Fruit fly (Drosophila melanogaster): Measurements from ENCODE around the gene Ssadh.

Gene Ssadh

DNA sequence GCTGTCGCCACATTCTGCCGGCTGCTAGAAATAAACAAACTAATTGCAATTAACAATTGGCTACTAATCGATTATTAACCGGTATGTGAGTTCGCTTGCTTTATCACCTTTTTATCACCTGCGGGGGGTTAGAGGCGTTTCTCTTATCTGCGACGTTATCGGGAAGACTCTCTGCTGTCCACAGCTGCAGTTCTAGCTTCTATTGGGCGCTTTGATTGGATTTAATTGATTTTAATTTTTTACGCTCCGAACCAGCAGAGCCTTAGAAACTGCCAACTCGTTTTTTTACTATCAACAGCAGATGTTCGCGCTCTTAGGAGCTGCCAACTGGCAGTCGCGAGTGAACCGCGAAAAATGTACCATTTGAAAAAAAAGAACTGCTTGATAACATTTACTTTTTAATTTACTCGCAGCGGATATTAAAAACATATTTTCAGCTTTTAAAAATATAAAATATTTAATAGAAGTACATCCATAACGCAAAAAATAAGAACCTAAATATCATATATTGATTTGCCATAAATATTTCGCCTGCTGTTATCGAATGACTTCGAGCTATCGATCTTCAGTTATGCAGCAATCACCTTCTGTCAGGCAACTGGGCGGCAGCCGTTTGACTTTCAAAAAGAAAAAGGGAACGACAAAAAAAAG lies at the start of gene Ssadh:
Ssadh (minus strand) TSS at position 300 of the 651 bp plus-strand sequence.
- TF ChIP-seq fd96Ca (GFP tag; IDR thresholded peaks at IDR 0.05) (no peak), CG13204 (GFP tag; optimal IDR thresholded peaks at IDR 0.05) (no peak), CG4496 (GFP tag; IDR thresholded peaks at IDR 0.05) (0 out of 3 replicates have a peak, but pooled peaks have one; percentile 15)

DNA sequence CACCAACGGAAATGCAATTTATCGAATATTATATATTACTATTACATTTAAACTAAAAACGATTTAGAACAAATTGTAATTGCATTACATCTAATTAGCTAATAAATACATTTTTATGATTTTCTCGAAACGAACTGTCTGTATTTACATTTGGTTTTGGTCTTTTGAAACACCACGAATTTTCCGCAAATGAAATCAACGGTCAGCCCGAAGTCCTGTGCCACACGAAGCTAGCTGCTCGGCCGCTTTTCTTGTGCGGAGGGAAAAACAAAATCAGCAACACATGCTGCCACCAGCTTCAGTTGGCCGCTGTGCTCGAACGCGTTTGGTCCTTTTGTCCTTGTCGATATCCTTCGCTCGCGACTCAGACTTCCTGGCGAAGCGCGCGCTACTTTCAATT lies 38.8 kb upstream of the Ssadh start, which contains the start of gene Lgr3:
Lgr3 (plus strand) TSS at position 301 of the 400 bp plus-strand sequence.
- TF ChIP-seq Ets98B (GFP tag; IDR thresholded peaks at IDR 0.05) = no peak
- no peak for TF ChIP-seq CG8301 (tag; optimal IDR thresholded peaks at IDR 0.05)
- no peak for TF ChIP-seq CG17806 (tag; optimal IDR thresholded peaks at IDR 0.05)
- TF ChIP-seq CG8159 (tag; optimal IDR thresholded peaks at IDR 0.05) = no peak
- TF ChIP-seq CG32121 (GFP tag; IDR thresholded peaks at IDR 0.05) = no peak
- no peak for TF ChIP-seq CG34367 (tag; optimal IDR thresholded peaks at IDR 0.05)
- TF ChIP-seq CG14655 (GFP tag; optimal IDR thresholded peaks at IDR 0.05) = no peak
- TF ChIP-seq gl (tag; optimal IDR thresholded peaks at IDR 0.05) = no peak
- TF ChIP-seq CG13204 (GFP tag; optimal IDR thresholded peaks at IDR 0.05) = no peak
- no peak for TF ChIP-seq Pif1B (GFP tag; optimal IDR thresholded peaks at IDR 0.05)
- no peak for TF ChIP-seq CG15710 (tag; optimal IDR thresholded peaks at IDR 0.05)
- no peak for TF ChIP-seq D1 (tag; optimal IDR thresholded peaks at IDR 0.05)
- TF ChIP-seq fd96Ca (GFP tag; IDR thresholded peaks at IDR 0.05) = no peak
- no peak for TF ChIP-seq rn (GFP tag; IDR thresholded peaks at IDR 0.05)
- TF ChIP-seq EcR (GFP tag; optimal IDR thresholded peaks at IDR 0.05) = no peak

dm6 chr3R:25662358-25662757 lies 35.6 kb upstream of the Ssadh start:
- TF ChIP-seq Snoo (tag; optimal IDR thresholded peaks at IDR 0.05) (no peak), CG14655 (GFP tag; optimal IDR thresholded peaks at IDR 0.05) (no peak), CG4496 (GFP tag; IDR thresholded peaks at IDR 0.05) (no peak), Pif1B (GFP tag; optimal IDR thresholded peaks at IDR 0.05) (no peak), CG15710 (tag; optimal IDR thresholded peaks at IDR 0.05) (no peak), CG9948 (tag; optimal IDR thresholded peaks at IDR 0.05) (no peak)

dm6 chr3R:25661531-25662193 lies 34.9 kb upstream of the Ssadh start, which contains the start of gene RASSF8:
Gene RASSF8, plus strand, starts transcription at chr3R:25661795.
- TF ChIP-seq CG14655 (GFP tag; optimal IDR thresholded peaks at IDR 0.05) (no peak), Ets98B (GFP tag; IDR thresholded peaks at IDR 0.05) (no peak), CG34367 (tag; optimal IDR thresholded peaks at IDR 0.05) (no peak), gl (tag; optimal IDR thresholded peaks at IDR 0.05) (no peak), D1 (tag; optimal IDR thresholded peaks at IDR 0.05) (no peak), CG12605 (GFP tag; IDR thresholded peaks at IDR 0.05) (no peak; the same call in 1 of the 2 replicates), CG9948 (tag; optimal IDR thresholded peaks at IDR 0.05) (no peak), CG13204 (GFP tag; optimal IDR thresholded peaks at IDR 0.05) (no peak), CG4496 (GFP tag; IDR thresholded peaks at IDR 0.05) (no peak), fd96Ca (GFP tag; IDR thresholded peaks at IDR 0.05) (peak; percentile 17; the same call in 1 of the 3 replicates), CG32121 (GFP tag; IDR thresholded peaks at IDR 0.05) (no peak), EcR (GFP tag; optimal IDR thresholded peaks at IDR 0.05) (no peak), rn (GFP tag; IDR thresholded peaks at IDR 0.05) (no peak), CG8301 (tag; optimal IDR thresholded peaks at IDR 0.05) (peak; percentile 23), CG8159 (tag; optimal IDR thresholded peaks at IDR 0.05) (no peak), CG17806 (tag; optimal IDR thresholded peaks at IDR 0.05) (no peak), CG10348 (GFP tag; IDR thresholded peaks at IDR 0.05) (no peak), Pif1A (GFP tag; optimal IDR thresholded peaks at IDR 0.05) (peak; percentile 1), Pif1B (GFP tag; optimal IDR thresholded peaks at IDR 0.05) (peak; percentile 11), Snoo (tag; optimal IDR thresholded peaks at IDR 0.05) (no peak), CG15710 (tag; optimal IDR thresholded peaks at IDR 0.05) (no peak)

DNA sequence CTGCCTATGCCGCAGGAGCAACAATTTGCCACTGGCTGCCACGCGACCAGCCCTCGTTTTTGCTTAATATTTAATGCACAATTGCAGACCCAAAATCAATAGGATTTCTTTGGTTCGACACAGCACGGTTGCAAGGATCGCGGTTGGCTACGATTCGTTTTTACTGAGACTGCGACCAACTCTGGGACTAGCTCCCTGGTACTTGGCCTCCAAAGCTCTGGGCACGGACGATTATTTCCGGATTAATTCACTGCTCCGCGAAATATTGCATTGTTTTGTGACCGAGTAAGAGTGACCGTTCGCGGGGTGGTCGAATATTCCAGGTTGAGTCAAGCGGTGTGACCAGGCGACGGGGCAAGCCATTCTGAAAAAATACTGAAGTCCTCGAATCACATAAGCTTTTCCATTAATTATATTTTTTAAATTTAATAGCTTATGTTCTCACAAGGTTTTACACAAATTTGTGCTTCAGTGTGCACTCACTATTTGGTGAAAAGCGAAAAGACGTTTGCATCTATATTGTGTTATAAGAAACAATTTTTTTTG lies 34.3 kb upstream of the Ssadh start, which contains the start of gene Tnks:
Tnks (minus strand) TSS at position 302 of the 546 bp plus-strand sequence.
- TF ChIP-seq Ets98B (GFP tag; IDR thresholded peaks at IDR 0.05) (no peak), CG12605 (GFP tag; IDR thresholded peaks at IDR 0.05) (no peak), Pif1B (GFP tag; optimal IDR thresholded peaks at IDR 0.05) (no peak), fd96Ca (GFP tag; IDR thresholded peaks at IDR 0.05) (0 out of 3 replicates have a peak, but pooled peaks have one; percentile 19), Snoo (tag; optimal IDR thresholded peaks at IDR 0.05) (no peak), CG8301 (tag; optimal IDR thresholded peaks at IDR 0.05) (no peak), CG32121 (GFP tag; IDR thresholded peaks at IDR 0.05) (no peak), CG8159 (tag; optimal IDR thresholded peaks at IDR 0.05) (peak; percentile 5), CG17806 (tag; optimal IDR thresholded peaks at IDR 0.05) (no peak), rn (GFP tag; IDR thresholded peaks at IDR 0.05) (no peak), CG9948 (tag; optimal IDR thresholded peaks at IDR 0.05) (no peak), EcR (GFP tag; optimal IDR thresholded peaks at IDR 0.05) (no peak), CG10348 (GFP tag; IDR thresholded peaks at IDR 0.05) (no peak), CG34367 (tag; optimal IDR thresholded peaks at IDR 0.05) (no peak), CG15710 (tag; optimal IDR thresholded peaks at IDR 0.05) (no peak)

Measured in whole organism, pupa.